Worm (Caenorhabditis elegans): ENCODE data around the gene mans-3.

DNA sequence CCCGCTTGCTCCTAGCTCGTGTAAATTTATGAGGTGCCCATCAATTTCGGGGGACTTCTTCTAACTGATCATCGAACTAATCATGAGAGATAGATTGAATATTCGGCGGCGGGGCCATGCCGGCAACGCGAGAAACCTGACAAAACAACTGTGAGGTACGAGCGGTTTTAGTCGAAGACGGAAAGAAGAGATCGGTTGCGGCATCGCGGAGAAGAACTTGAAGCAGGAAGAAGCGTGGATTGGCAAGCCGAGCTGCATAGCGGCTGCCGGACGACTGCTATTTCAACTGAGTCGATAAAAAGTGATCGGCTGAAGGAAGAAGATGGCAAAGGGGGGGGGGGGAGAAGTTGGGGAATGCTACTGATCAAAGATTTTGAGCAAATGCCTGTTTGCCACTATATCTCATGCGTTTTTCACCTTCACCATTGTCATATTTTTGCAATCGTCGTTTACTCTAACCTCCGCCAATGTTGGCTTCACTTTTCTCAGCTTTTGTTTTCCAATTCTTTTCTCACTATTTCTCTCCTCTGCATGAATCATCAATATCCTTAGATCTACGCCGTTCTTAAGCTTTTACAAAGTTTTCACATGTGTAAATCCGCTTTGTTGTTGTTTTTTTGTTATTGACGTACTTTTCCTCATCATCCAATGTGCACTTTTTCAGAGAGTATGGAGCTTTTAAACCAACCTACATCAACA lies 30.4 kb downstream of the mans-3 start, which contains the start of gene pqn-62:
- TF ChIP-seq scrt-1 (GFP tag; IDR thresholded peaks at IDR 0.05) (no peak), hmg-4 (GFP tag; optimal IDR thresholded peaks at IDR 0.05) (no peak), flt-1 (GFP tag; IDR thresholded peaks at IDR 0.05) (no peak), ama-1 (optimal IDR thresholded peaks at IDR 0.05) (no peak)

Data from whole organism, early embryonic.